Worm (Caenorhabditis elegans): ENCODE results near the gene E04F6.15.

E04F6.15 gene

DNA sequence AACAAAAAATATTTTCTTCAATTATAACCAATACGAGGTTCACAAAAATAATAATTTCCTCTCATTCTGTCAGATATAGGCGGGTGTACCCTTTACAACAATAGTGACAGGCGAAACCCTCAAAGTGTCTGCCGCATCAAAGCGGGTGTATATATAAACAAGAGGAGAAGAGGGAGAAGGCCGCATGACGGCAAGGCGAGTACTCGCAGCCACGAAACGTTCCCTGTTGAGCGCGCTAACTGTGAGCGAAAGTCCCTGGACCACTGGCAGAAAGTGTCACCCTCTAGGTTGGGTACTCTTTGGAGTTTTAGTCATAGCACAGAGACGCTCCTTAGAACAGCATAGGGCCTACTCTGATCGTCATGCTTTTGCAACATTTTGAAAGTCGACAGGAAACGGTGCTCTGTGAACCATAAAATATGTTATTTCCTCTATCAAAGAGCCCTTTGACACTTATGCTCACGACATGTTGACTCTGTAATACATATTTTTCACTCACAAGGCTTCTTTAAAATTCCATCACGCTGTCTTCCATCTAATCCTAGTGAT is 10.0 kb downstream of the E04F6.15 start, which contains the start of gene pcrg-1:
pcrg-1 (plus strand) TSS at position 499 of the 549 bp plus-strand sequence.
- TF ChIP-seq unc-39 (tag; optimal IDR thresholded peaks at IDR 0.05) = peak; percentile 25
- no peak for TF ChIP-seq ceh-39 (tag; optimal IDR thresholded peaks at IDR 0.05)
- peak; percentile 82 for TF ChIP-seq flh-1 (GFP tag; optimal IDR thresholded peaks at IDR 0.05)
- TF ChIP-seq drap-1 (GFP tag; optimal IDR thresholded peaks at IDR 0.05) = peak; percentile 94
- peak; percentile 27 for TF ChIP-seq lsy-2 (tag; optimal IDR thresholded peaks at IDR 0.05)
- TF ChIP-seq pha-4 (tag; optimal IDR thresholded peaks at IDR 0.05) = peak; percentile 59
- no peak for TF ChIP-seq nhr-28 (tag; optimal IDR thresholded peaks at IDR 0.05)
- peak; percentile 86 for TF ChIP-seq lin-32 (GFP tag; optimal IDR thresholded peaks at IDR 0.05)
- TF ChIP-seq ceh-83 (GFP tag; optimal IDR thresholded peaks at IDR 0.05) = peak; percentile 92
- TF ChIP-seq zip-8 (tag; optimal IDR thresholded peaks at IDR 0.05) = no peak
- TF ChIP-seq elt-3 (tag; optimal IDR thresholded peaks at IDR 0.05) = peak; percentile 59
- peak; percentile 96 for TF ChIP-seq sptf-1 (tag; optimal IDR thresholded peaks at IDR 0.05)
- peak; percentile 79 for TF ChIP-seq unc-120 (tag; optimal IDR thresholded peaks at IDR 0.05; ENCODE audit: poor library complexity, severe bottlenecking)
- TF ChIP-seq nhr-12 (tag; optimal IDR thresholded peaks at IDR 0.05) = no peak
- peak; percentile 77 for TF ChIP-seq lin-13 (tag; optimal IDR thresholded peaks at IDR 0.05)
- TF ChIP-seq ham-2 (GFP tag; optimal IDR thresholded peaks at IDR 0.05) = peak; percentile 93
- TF ChIP-seq hlh-1 (tag; optimal IDR thresholded peaks at IDR 0.05) = peak; percentile 63
- peak; percentile 95 for TF ChIP-seq cnd-1 (tag; optimal IDR thresholded peaks at IDR 0.05)
- peak; percentile 84 for TF ChIP-seq sem-2 (GFP tag; optimal IDR thresholded peaks at IDR 0.05)
- no peak for TF ChIP-seq nhr-237 (tag; optimal IDR thresholded peaks at IDR 0.05)
- peak; percentile 97 for TF ChIP-seq mls-2 (tag; optimal IDR thresholded peaks at IDR 0.05)
- peak; percentile 21 for TF ChIP-seq unc-62 (GFP tag; optimal IDR thresholded peaks at IDR 0.05)
- TF ChIP-seq ces-1 (GFP tag; optimal IDR thresholded peaks at IDR 0.05) = no peak
- TF ChIP-seq tbx-8 (GFP tag; optimal IDR thresholded peaks at IDR 0.05) = peak; percentile 91
- peak; percentile 92 for TF ChIP-seq M03D4.4 (tag; optimal IDR thresholded peaks at IDR 0.05)
- TF ChIP-seq ceh-43 (GFP tag; optimal IDR thresholded peaks at IDR 0.05) = peak; percentile 84
- no peak for TF ChIP-seq nhr-2 (tag; optimal IDR thresholded peaks at IDR 0.05)
- TF ChIP-seq mab-5 (tag; optimal IDR thresholded peaks at IDR 0.05) = no peak
- TF ChIP-seq snpc-4 (tag; optimal IDR thresholded peaks at IDR 0.05) = no peak
- no peak for TF ChIP-seq blmp-1 (tag; optimal IDR thresholded peaks at IDR 0.05)
- peak; percentile 1 for TF ChIP-seq elt-1 (tag; optimal IDR thresholded peaks at IDR 0.05; ENCODE audit: borderline replicate concordance, insufficient read depth)
- TF ChIP-seq ztf-11 (tag; optimal IDR thresholded peaks at IDR 0.05) = no peak
- TF ChIP-seq bed-3 (GFP tag; optimal IDR thresholded peaks at IDR 0.05) = peak; percentile 83
- TF ChIP-seq nhr-76 (tag; optimal IDR thresholded peaks at IDR 0.05) = no peak
- TF ChIP-seq mep-1 (tag; optimal IDR thresholded peaks at IDR 0.05) = peak; percentile 73

DNA sequence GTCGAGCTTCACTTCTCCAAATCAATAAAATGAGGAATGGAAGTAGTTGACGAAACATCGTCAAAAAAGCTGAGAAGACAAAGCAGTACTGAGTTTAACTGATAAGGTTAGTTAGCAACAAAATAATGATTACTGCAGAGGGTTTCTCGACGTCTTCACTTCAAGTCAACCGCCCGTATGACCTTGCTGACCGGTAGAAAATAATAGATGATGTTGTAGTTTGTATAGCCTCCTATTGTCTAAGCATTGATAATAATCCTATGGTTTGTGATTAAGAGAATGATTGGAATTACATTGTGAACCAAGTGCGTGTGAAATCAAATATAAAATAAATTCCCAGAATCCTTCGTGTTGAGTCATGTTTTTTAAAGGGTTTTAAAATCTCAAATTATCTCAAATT is 10.8 kb downstream of the E04F6.15 start, which contains the start of gene E04F6.6:
E04F6.6 (minus strand) TSS at position 258 of the 400 bp plus-strand sequence.
- TF ChIP-seq elt-1 (tag; optimal IDR thresholded peaks at IDR 0.05; ENCODE audit: borderline replicate concordance, insufficient read depth) (no peak), nhr-28 (tag; optimal IDR thresholded peaks at IDR 0.05) (no peak), tbx-8 (GFP tag; optimal IDR thresholded peaks at IDR 0.05) (no peak), unc-62 (GFP tag; optimal IDR thresholded peaks at IDR 0.05) (no peak), unc-39 (tag; optimal IDR thresholded peaks at IDR 0.05) (no peak), ceh-39 (tag; optimal IDR thresholded peaks at IDR 0.05) (no peak), ceh-43 (GFP tag; optimal IDR thresholded peaks at IDR 0.05) (no peak), snpc-4 (tag; optimal IDR thresholded peaks at IDR 0.05) (no peak)

DNA sequence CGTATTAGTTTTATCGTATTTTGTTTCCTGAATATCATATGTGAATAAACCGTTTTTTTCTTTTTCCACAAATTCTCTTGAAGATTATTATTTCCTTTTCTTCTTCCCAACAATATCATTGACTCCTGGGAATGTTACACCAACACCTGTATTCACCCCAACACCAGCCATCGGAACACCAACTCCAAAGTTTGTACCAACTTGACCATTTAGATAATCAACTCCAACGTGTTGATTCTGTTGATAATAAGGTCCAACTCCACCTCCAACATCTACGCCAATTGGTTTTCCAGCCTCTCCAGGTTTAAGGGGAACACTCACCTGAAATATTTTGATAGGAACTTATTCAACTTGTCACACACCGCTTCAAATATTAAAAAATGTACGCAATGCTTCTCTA is 12.7 kb downstream of the E04F6.15 start:
- TF ChIP-seq ces-1 (GFP tag; optimal IDR thresholded peaks at IDR 0.05) = no peak
- TF ChIP-seq elt-1 (tag; optimal IDR thresholded peaks at IDR 0.05; ENCODE audit: borderline replicate concordance, insufficient read depth) = no peak
- no peak for TF ChIP-seq pha-4 (tag; optimal IDR thresholded peaks at IDR 0.05)
- no peak for TF ChIP-seq mab-5 (tag; optimal IDR thresholded peaks at IDR 0.05)
- no peak for TF ChIP-seq ceh-43 (GFP tag; optimal IDR thresholded peaks at IDR 0.05)
- no peak for TF ChIP-seq mep-1 (tag; optimal IDR thresholded peaks at IDR 0.05)
- TF ChIP-seq ham-2 (GFP tag; optimal IDR thresholded peaks at IDR 0.05) = no peak
- TF ChIP-seq nhr-237 (tag; optimal IDR thresholded peaks at IDR 0.05) = no peak
- no peak for TF ChIP-seq sptf-1 (tag; optimal IDR thresholded peaks at IDR 0.05)
- no peak for TF ChIP-seq blmp-1 (tag; optimal IDR thresholded peaks at IDR 0.05)
- TF ChIP-seq cnd-1 (tag; optimal IDR thresholded peaks at IDR 0.05) = no peak
- no peak for TF ChIP-seq snpc-4 (tag; optimal IDR thresholded peaks at IDR 0.05)

Data from whole organism, mixed stage, embryonic.